Fruit fly (Drosophila melanogaster) whole organism: ENCODE results near the gene Osi23.

ENCODE experiments used
- CG8478 ChIP-seq: fragments of >200 bp; optimal IDR thresholded peaks from 2 replicates; lab custom pipeline; 2018; ENCODE audit warnings: inconsistent platforms
- Dll ChIP-seq: fragments of >200 bp; optimal IDR thresholded peaks from 2 replicates; lab custom pipeline; 2017
- EcR ChIP-seq, 2 experiments: fragments of >200 bp; optimal IDR thresholded peaks; 2 replicates each; lab custom pipeline; 2017; ENCODE audit warnings: missing biosample characterization in 2 of 2, missing genetic modification characterization in 2 of 2, missing genetic modification reagents in 2 of 2
- pan ChIP-seq: fragments of >200 bp; optimal IDR thresholded peaks from 2 replicates; lab custom pipeline; 2017
- psq ChIP-seq: fragments of >200 bp; optimal IDR thresholded peaks from 2 replicates; lab custom pipeline; 2017

dm6 chr3R:30424993-30425392 lies 19.9 kb downstream of the Osi23 start, which contains the start of gene CG15536:
- TF ChIP-seq pan (lab: Kevin White, UChicago) (no peak), psq (lab: Kevin White, UChicago) (no peak), CG8478 (lab: Kevin White, UChicago) (no peak), EcR (GFP tag; optimal IDR thresholded peaks at IDR 0.05; lab: Kevin White, UChicago) (no peak), Dll (lab: Kevin White, UChicago) (no peak)
